Fruit fly (Drosophila melanogaster) whole organism, embryonic: Measurements from ENCODE around the gene CG43291.

Source experiments
- Adf1 ChIP-seq: fragments of 200-800 bp; sonication (Bioruptor generic); IDR thresholded peaks from 2 replicates; pipeline ENCODE4 v1.3.6; 2022; ENCODE audit warnings: missing biosample characterization, missing genetic modification characterization
- Bteb2 ChIP-seq: fragments of 200-800 bp; sonication (Bioruptor generic); optimal IDR thresholded peaks from 2 replicates; lab custom pipeline; 2016; ENCODE audit warnings: missing biosample characterization, missing genetic modification characterization
- CG12236 ChIP-seq: fragments of 200-800 bp; sonication (Bioruptor generic); optimal IDR thresholded peaks from 2 replicates; lab custom pipeline; 2016; ENCODE audit warnings: missing biosample characterization, missing genetic modification characterization
- CG13287 ChIP-seq: fragments of 200-800 bp; sonication (Bioruptor generic); IDR thresholded peaks from 2 replicates; pipeline ENCODE4 v1.3.6; 2022; ENCODE audit warnings: missing biosample characterization, missing genetic modification characterization; ENCODE audit not compliant: partially characterized antibody
- CG17186 ChIP-seq: fragments of 200-800 bp; sonication (Bioruptor generic); optimal IDR thresholded peaks from 3 replicates; lab custom pipeline; 2017; ENCODE audit warnings: missing biosample characterization, missing genetic modification reagents, missing genetic modification characterization
- CG17328 ChIP-seq: fragments of 200-800 bp; sonication (Bioruptor generic); IDR thresholded peaks from 2 replicates; pipeline ENCODE4 v1.3.6; 2022; ENCODE audit warnings: missing biosample characterization, missing genetic modification characterization
- CG17359 ChIP-seq: fragments of 200-800 bp; sonication (Bioruptor generic); optimal IDR thresholded peaks from 3 replicates; lab custom pipeline; 2018; ENCODE audit warnings: missing biosample characterization, mild to moderate bottlenecking, missing genetic modification characterization, moderate library complexity
- CG32772 ChIP-seq: fragments of 200-800 bp; sonication (Bioruptor generic); IDR thresholded peaks from 2 replicates; pipeline ENCODE4 v1.3.6; 2022; ENCODE audit warnings: missing biosample characterization, missing genetic modification characterization
- CG7987 ChIP-seq: fragments of 200-800 bp; sonication (Bioruptor generic); optimal IDR thresholded peaks from 2 replicates; lab custom pipeline; 2018; ENCODE audit warnings: missing biosample characterization, mild to moderate bottlenecking, missing genetic modification characterization, moderate library complexity
- CkIIα-i1 ChIP-seq: fragments of 200-800 bp; sonication (Bioruptor generic); IDR thresholded peaks from 2 replicates; pipeline ENCODE4 v1.3.6; 2022; ENCODE audit warnings: missing biosample characterization, missing genetic modification characterization
- D19A ChIP-seq: fragments of 200-800 bp; optimal IDR thresholded peaks from 3 replicates; lab custom pipeline; 2019; ENCODE audit warnings: missing biosample characterization, mild to moderate bottlenecking, missing genetic modification characterization, moderate library complexity
- Dp ChIP-seq: fragments of 200-800 bp; sonication (Bioruptor generic); optimal IDR thresholded peaks from 2 replicates; lab custom pipeline; 2018; ENCODE audit warnings: missing biosample characterization, mild to moderate bottlenecking, missing genetic modification characterization, moderate library complexity
- E2f2 ChIP-seq: fragments of 200-800 bp; sonication (Bioruptor generic); IDR thresholded peaks from 2 replicates; pipeline ENCODE4 v1.3.6; 2022; ENCODE audit warnings: missing biosample characterization, missing genetic modification characterization
- Ets65A ChIP-seq: fragments of 200-800 bp; sonication (Bioruptor generic); peaks from one replicate; lab custom pipeline; 2016; ENCODE audit warnings: missing biosample characterization, missing genetic modification characterization
- Fer1 ChIP-seq: fragments of 200-800 bp; sonication (Bioruptor generic); optimal IDR thresholded peaks from 2 replicates; lab custom pipeline; 2017; ENCODE audit warnings: missing biosample characterization, mild to moderate bottlenecking, missing genetic modification characterization
- HLH3B ChIP-seq: fragments of 200-800 bp; sonication (Bioruptor generic); IDR thresholded peaks from 2 replicates; pipeline ENCODE4 v1.3.6; 2022; ENCODE audit warnings: missing biosample characterization, missing genetic modification characterization
- Lhr ChIP-seq: fragments of 200-800 bp; sonication (Bioruptor generic); optimal IDR thresholded peaks from 3 replicates; lab custom pipeline; 2017; ENCODE audit warnings: mild to moderate bottlenecking, missing biosample characterization, missing genetic modification reagents, missing genetic modification characterization
- Myb ChIP-seq: fragments of 200-800 bp; sonication (Bioruptor generic); optimal IDR thresholded peaks from 2 replicates; lab custom pipeline; 2016; ENCODE audit warnings: missing biosample characterization, missing genetic modification characterization
- NC2α ChIP-seq: fragments of 200-800 bp; sonication (Bioruptor generic); optimal IDR thresholded peaks from 2 replicates; lab custom pipeline; 2016; ENCODE audit warnings: missing biosample characterization, missing genetic modification characterization
- chm ChIP-seq: fragments of 200-800 bp; sonication (Bioruptor generic); IDR thresholded peaks from 2 replicates; pipeline ENCODE4 v1.3.6; 2022; ENCODE audit warnings: missing biosample characterization, missing genetic modification characterization
- crp ChIP-seq, 2 experiments: fragments of 200-800 bp; sonication (Bioruptor generic); optimal IDR thresholded peaks; 2 replicates in 1 of 2; 3 replicates in 1 of 2; lab custom pipeline; 2017; ENCODE audit warnings: missing biosample characterization in 2 of 2, missing genetic modification characterization in 2 of 2, mild to moderate bottlenecking in 1 of 2, moderate library complexity in 1 of 2
- esg ChIP-seq: fragments of 200-800 bp; sonication (Bioruptor generic); conservative IDR thresholded peaks from 2 replicates; pipeline ENCODE4 v1.3.6; 2022; ENCODE audit warnings: missing biosample characterization, missing genetic modification characterization
- ewg ChIP-seq: fragments of 200-800 bp; sonication (Bioruptor generic); optimal IDR thresholded peaks from 3 replicates; lab custom pipeline; 2017; ENCODE audit warnings: mild to moderate bottlenecking, missing biosample characterization, missing genetic modification reagents, missing genetic modification characterization
- eyg ChIP-seq: fragments of 200-800 bp; sonication (Bioruptor generic); optimal IDR thresholded peaks from 3 replicates; lab custom pipeline; 2016; ENCODE audit warnings: missing biosample characterization, missing genetic modification characterization
- grn ChIP-seq: fragments of 200-800 bp; sonication (Bioruptor generic); optimal IDR thresholded peaks from 3 replicates; lab custom pipeline; 2017; ENCODE audit warnings: missing biosample characterization, missing genetic modification characterization
- hb ChIP-seq: fragments of 200-800 bp; sonication (Bioruptor generic); IDR thresholded peaks from 3 replicates; pipeline ENCODE4 v1.3.6; 2022; ENCODE audit warnings: missing biosample characterization, missing genetic modification characterization; ENCODE audit not compliant: partially characterized antibody
- jing ChIP-seq: fragments of 200-800 bp; sonication (Bioruptor generic); optimal IDR thresholded peaks from 2 replicates; lab custom pipeline; 2018; ENCODE audit warnings: missing biosample characterization, mild to moderate bottlenecking, missing genetic modification characterization
- klu ChIP-seq: fragments of 200-800 bp; sonication (Bioruptor generic); IDR thresholded peaks from 2 replicates; pipeline ENCODE4 v1.3.6; 2022; ENCODE audit warnings: missing biosample characterization, missing genetic modification characterization
- lbe ChIP-seq: fragments of 200-800 bp; sonication (Bioruptor generic); optimal IDR thresholded peaks from 2 replicates; lab custom pipeline; 2016; ENCODE audit warnings: missing biosample characterization, mild to moderate bottlenecking, missing genetic modification characterization
- lov ChIP-seq, 2 experiments: fragments of 200-800 bp in 1 of 2; fragments of >200 bp in 1 of 2; sonication (Bioruptor generic) in 1 of 2; IDR thresholded peaks in 1 of 2; optimal IDR thresholded peaks in 1 of 2; 2 replicates in 1 of 2; 3 replicates in 1 of 2; pipeline versions ENCODE4 v1.3.6 to Lab custom; 2017 to 2022; ENCODE audit warnings: missing biosample characterization in 1 of 2, missing genetic modification characterization in 1 of 2
- mld ChIP-seq: fragments of 200-800 bp; sonication (Bioruptor generic); IDR thresholded peaks from 3 replicates; pipeline ENCODE4 v1.3.6; 2022; ENCODE audit warnings: missing biosample characterization, missing genetic modification characterization; ENCODE audit not compliant: partially characterized antibody
- nom ChIP-seq: fragments of 200-800 bp; sonication (Bioruptor generic); optimal IDR thresholded peaks from 2 replicates; lab custom pipeline; 2017; ENCODE audit warnings: missing biosample characterization, missing genetic modification characterization, mild to moderate bottlenecking, moderate library complexity, missing genetic modification reagents
- oc ChIP-seq: fragments of 200-800 bp; sonication (Bioruptor generic); optimal IDR thresholded peaks from 2 replicates; lab custom pipeline; 2018; ENCODE audit warnings: missing biosample characterization, mild to moderate bottlenecking, missing genetic modification characterization, moderate library complexity
- pzg ChIP-seq: fragments of 200-800 bp; sonication (Bioruptor generic); optimal IDR thresholded peaks from 3 replicates; lab custom pipeline; 2018; ENCODE audit warnings: missing biosample characterization, mild to moderate bottlenecking, missing genetic modification characterization, moderate library complexity
- slbo ChIP-seq: fragments of 200-800 bp; sonication (Bioruptor generic); IDR thresholded peaks from 2 replicates; pipeline ENCODE4 v1.3.6; 2022; ENCODE audit warnings: missing biosample characterization, missing genetic modification characterization
- stwl ChIP-seq: fragments of 200-800 bp; sonication (Bioruptor generic); optimal IDR thresholded peaks from 3 replicates; lab custom pipeline; 2018; ENCODE audit warnings: missing biosample characterization, mild to moderate bottlenecking, missing genetic modification characterization, moderate library complexity
- zfh1 ChIP-seq: fragments of 200-800 bp; sonication (Bioruptor generic); IDR thresholded peaks from 3 replicates; pipeline ENCODE4 v1.3.6; 2022; ENCODE audit warnings: missing biosample characterization, missing genetic modification characterization

CG43291 gene

DNA sequence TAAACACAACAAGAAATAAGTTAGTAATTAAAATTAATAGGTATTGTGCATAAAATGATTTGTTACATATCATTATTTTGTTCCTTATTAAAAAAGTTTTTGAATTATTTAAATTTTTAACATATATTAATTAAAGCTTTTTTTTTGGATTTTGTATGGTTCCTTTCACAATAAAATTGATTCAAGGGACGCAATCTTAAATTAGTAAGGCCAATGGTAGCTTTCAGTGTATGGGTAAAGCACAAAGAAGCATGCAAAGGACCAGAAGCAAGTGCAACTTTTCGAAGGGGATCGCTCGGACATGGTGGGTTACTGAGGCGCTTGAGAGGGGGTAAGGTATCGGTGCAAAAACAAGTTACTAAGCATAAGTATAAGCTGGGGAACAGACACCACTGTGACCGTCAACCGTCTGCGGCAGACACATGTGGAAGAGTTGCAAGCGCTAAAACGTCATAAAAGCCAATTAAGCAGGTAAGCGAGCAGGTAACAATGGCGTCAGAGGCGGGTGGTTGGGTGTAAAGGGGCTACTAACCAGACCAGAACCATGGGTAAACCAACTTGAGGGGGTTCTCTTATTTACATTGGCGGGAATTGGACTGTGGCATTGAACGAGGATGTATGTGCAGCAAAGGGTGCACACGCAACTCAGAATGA, 31.2 kb upstream of the CG43291 start:
- no peak for TF ChIP-seq zfh1 (GFP tag; lab: Robert Waterston, UW)
- peak; percentile 43 for TF ChIP-seq nom (GFP tag; lab: Kevin White, UChicago)

DNA sequence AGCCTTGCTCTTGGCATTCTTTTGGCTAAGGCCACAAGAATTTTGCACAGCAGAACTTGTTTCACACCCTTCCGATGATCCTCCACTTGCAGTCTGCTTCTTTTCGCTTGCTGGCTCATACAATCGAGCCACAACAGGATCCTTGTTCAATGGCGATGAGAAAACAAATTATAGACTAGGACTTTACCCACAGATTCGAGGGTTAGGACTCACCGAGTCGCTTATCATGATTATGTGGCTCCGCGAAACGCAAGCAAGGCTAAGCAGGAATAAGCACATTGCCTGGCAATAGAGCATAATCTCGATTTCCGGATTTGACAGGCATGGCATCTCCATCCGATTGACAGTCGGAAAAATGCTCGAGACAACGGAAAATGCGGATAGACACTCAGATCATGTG, 17.6 kb upstream of the CG43291 start, which contains the start of the genes CG14839 and CG14841:
TSS of gene CG14839 (plus strand) at position 301 of the 400 bp plus-strand sequence.
TSS of gene CG14841 (minus strand) at position 332 of the 400 bp plus-strand sequence.
- TF ChIP-seq Ets65A (GFP tag; lab: Kevin White, UChicago) (peak; percentile 73), chm (GFP tag; lab: Robert Waterston, UW) (no peak)

DNA sequence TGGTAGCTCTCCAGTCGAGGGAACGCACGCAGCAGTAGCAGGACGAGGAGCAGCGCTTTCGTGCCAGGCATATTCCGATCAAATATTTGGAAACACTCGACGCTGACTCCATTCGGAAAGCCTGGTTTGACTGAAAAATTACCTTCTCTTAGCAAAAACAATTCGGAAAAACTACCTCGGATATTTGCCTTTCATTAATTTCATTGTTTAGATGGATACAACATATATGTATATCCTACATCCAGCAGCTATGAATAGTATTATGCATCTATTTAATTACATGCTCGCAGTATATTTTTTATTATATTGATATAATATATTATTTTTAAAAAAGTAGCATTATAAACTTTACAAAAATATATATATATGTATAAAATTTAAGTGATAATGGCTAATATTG, 16.6 kb upstream of the CG43291 start, which contains the start of gene CG14840:
TSS of gene CG14840 (minus strand) at position 101 of the 400 bp plus-strand sequence.
- TF ChIP-seq CG17328 (GFP tag; lab: Robert Waterston, UW) (no peak), grn (GFP tag; lab: Kevin White, UChicago) (no peak), hb (GFP tag; lab: Robert Waterston, UW) (no peak), klu (no peak), CG17359 (tag; lab: Kevin White, UChicago) (no peak), ewg (no peak), mld (GFP tag; lab: Robert Waterston, UW) (no peak), HLH3B (no peak), jing (no peak), slbo (GFP tag; lab: Robert Waterston, UW) (no peak), oc (tag; lab: Kevin White, UChicago) (no peak), Adf1 (GFP tag; lab: Robert Waterston, UW) (no peak), CG7987 (no peak), CG12236 (no peak), Bteb2 (GFP tag; lab: Kevin White, UChicago) (no peak), esg (GFP tag; lab: Robert Waterston, UW) (no peak), CkIIα-i1 (no peak)
- TF ChIP-seq, all 482 proteins: peak for 0

DNA sequence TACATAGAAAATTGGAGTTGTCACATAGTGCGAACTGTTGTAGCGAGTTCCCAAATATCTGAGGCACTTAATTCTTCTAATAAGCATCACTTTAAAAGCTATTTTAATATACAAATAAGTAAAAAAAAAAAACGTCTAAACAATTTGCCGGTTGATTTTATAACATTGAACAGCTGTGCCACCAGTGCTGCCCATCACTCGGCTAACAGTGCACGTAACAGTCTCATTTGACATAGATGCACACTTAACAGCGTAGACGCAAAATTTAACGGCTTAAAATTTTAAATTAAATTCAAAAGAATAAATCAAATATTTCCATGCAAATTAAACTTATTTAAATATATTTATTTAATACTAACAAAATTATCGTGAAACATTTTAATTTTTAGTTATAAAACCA, 15.3 kb upstream of the CG43291 start, which contains the start of gene MetRS-m:
TSS of gene MetRS-m (minus strand) at position 171 of the 400 bp plus-strand sequence.
- TF ChIP-seq CG17186 = peak; percentile 37
- peak; percentile 54 for TF ChIP-seq Dp (GFP tag; lab: Kevin White, UChicago)
- peak; percentile 63 for TF ChIP-seq Myb (GFP tag; lab: Kevin White, UChicago)
- no peak for TF ChIP-seq Lhr
- TF ChIP-seq crp (GFP tag; optimal IDR thresholded peaks at IDR 0.05; lab: Kevin White, UChicago) = peak; percentile 32 to 87
- peak; percentile 58 for TF ChIP-seq stwl
- TF ChIP-seq lov (optimal IDR thresholded peaks at IDR 0.05; lab: Kevin White, UChicago) = no peak
- no peak for TF ChIP-seq lov (GFP tag; IDR thresholded peaks at IDR 0.05; lab: Robert Waterston, UW)
- TF ChIP-seq pzg (GFP tag; lab: Kevin White, UChicago) = peak; percentile 6
- no peak for TF ChIP-seq lbe (GFP tag; lab: Kevin White, UChicago)
- no peak for TF ChIP-seq CG32772 (GFP tag; lab: Robert Waterston, UW)
- no peak for TF ChIP-seq eyg
- peak; percentile 18; the same call in 1 of the 2 replicates for TF ChIP-seq CG13287 (GFP tag; lab: Robert Waterston, UW)
- TF ChIP-seq D19A (tag; lab: Kevin White, UChicago) = no peak
- TF ChIP-seq E2f2 = peak; percentile 59; the same call in 1 of the 2 replicates
- TF ChIP-seq Fer1 (GFP tag; lab: Kevin White, UChicago) = no peak
- TF ChIP-seq NC2α (GFP tag; lab: Kevin White, UChicago) = no peak
